Fruit fly (Drosophila melanogaster) whole organism, embryonic: ENCODE measurements around the gene Tfb5.

Experiments used
- Asciz ChIP-seq: fragments of 200-800 bp; sonication (Bioruptor generic); optimal IDR thresholded peaks from 2 replicates; lab custom pipeline; 2017; ENCODE audit warnings: missing biosample characterization, mild to moderate bottlenecking, missing genetic modification characterization, missing genetic modification reagents
- Atf3 ChIP-seq: fragments of 200-800 bp; sonication (Bioruptor generic); optimal IDR thresholded peaks from 3 replicates; lab custom pipeline; 2016; ENCODE audit warnings: missing biosample characterization, missing genetic modification characterization
- CG10431 ChIP-seq: fragments of 200-800 bp; sonication (Bioruptor generic); optimal IDR thresholded peaks from 3 replicates; lab custom pipeline; 2018; ENCODE audit warnings: missing biosample characterization, mild to moderate bottlenecking, missing genetic modification characterization
- CG10543 ChIP-seq: fragments of 200-800 bp; sonication (Bioruptor generic); optimal IDR thresholded peaks from 3 replicates; lab custom pipeline; 2017; ENCODE audit warnings: missing biosample characterization, mild to moderate bottlenecking, missing genetic modification characterization, moderate library complexity
- CG11723 ChIP-seq: fragments of 200-800 bp; sonication (Bioruptor generic); optimal IDR thresholded peaks from 2 replicates; lab custom pipeline; 2017; ENCODE audit warnings: missing biosample characterization, mild to moderate bottlenecking, missing genetic modification characterization
- CG13296 ChIP-seq: fragments of 200-800 bp; sonication (Bioruptor generic); optimal IDR thresholded peaks from 3 replicates; lab custom pipeline; 2018; ENCODE audit warnings: missing biosample characterization, mild to moderate bottlenecking, missing genetic modification characterization
- CG13894 ChIP-seq: fragments of 200-800 bp; sonication (Bioruptor generic); optimal IDR thresholded peaks from 3 replicates; lab custom pipeline; 2018; ENCODE audit warnings: missing biosample characterization, mild to moderate bottlenecking, missing genetic modification characterization, moderate library complexity
- CG14050 ChIP-seq: fragments of 200-800 bp; sonication (Bioruptor generic); IDR thresholded peaks from 3 replicates; pipeline ENCODE4 v1.3.6; 2022; ENCODE audit warnings: missing biosample characterization, missing genetic modification characterization
- CG1529 ChIP-seq: fragments of 200-800 bp; sonication (Bioruptor generic); optimal IDR thresholded peaks from 3 replicates; lab custom pipeline; 2018; ENCODE audit warnings: missing biosample characterization, missing genetic modification characterization
- CG15601 ChIP-seq: fragments of 200-800 bp; sonication (Bioruptor generic); optimal IDR thresholded peaks from 3 replicates; lab custom pipeline; 2019; ENCODE audit warnings: missing biosample characterization, mild to moderate bottlenecking, missing genetic modification characterization, moderate library complexity
- CG2678 ChIP-seq: fragments of 200-800 bp; sonication (Bioruptor generic); optimal IDR thresholded peaks from 3 replicates; lab custom pipeline; 2019; ENCODE audit warnings: missing biosample characterization, mild to moderate bottlenecking, missing genetic modification characterization, moderate library complexity
- CG3065 ChIP-seq: fragments of 200-800 bp; sonication (Bioruptor generic); optimal IDR thresholded peaks from 2 replicates; lab custom pipeline; 2016; ENCODE audit warnings: missing biosample characterization, missing genetic modification characterization
- CG32767 ChIP-seq: fragments of 200-800 bp; sonication (Bioruptor generic); IDR thresholded peaks from 2 replicates; pipeline ENCODE4 v1.3.6; 2022; ENCODE audit warnings: missing biosample characterization, missing genetic modification characterization
- CG4617 ChIP-seq: fragments of 200-800 bp; sonication (Bioruptor generic); optimal IDR thresholded peaks from 3 replicates; lab custom pipeline; 2016; ENCODE audit warnings: missing biosample characterization, missing genetic modification characterization, borderline replicate concordance
- CG4707 ChIP-seq: fragments of 200-800 bp; sonication (Bioruptor generic); optimal IDR thresholded peaks from 2 replicates; lab custom pipeline; 2018; ENCODE audit warnings: missing biosample characterization, mild to moderate bottlenecking, missing genetic modification characterization, moderate library complexity
- CG4820 ChIP-seq: fragments of 200-800 bp; sonication (Bioruptor generic); optimal IDR thresholded peaks from 3 replicates; lab custom pipeline; 2016; ENCODE audit warnings: missing biosample characterization, missing genetic modification characterization
- CG8281 ChIP-seq: fragments of 200-800 bp; sonication (Bioruptor generic); optimal IDR thresholded peaks from 2 replicates; lab custom pipeline; 2018; ENCODE audit warnings: missing biosample characterization, mild to moderate bottlenecking, missing genetic modification characterization, moderate library complexity
- CG8944 ChIP-seq: fragments of 200-800 bp; sonication (Bioruptor generic); optimal IDR thresholded peaks from 3 replicates; lab custom pipeline; 2016; ENCODE audit warnings: missing biosample characterization, missing genetic modification characterization
- Kr ChIP-seq: fragments of 200-800 bp; sonication (Bioruptor generic); optimal IDR thresholded peaks from 2 replicates; lab custom pipeline; 2017; ENCODE audit warnings: missing biosample characterization, mild to moderate bottlenecking, missing genetic modification characterization
- MTF-1 ChIP-seq: fragments of 200-800 bp; sonication (Bioruptor generic); optimal IDR thresholded peaks from 2 replicates; lab custom pipeline; 2018; ENCODE audit warnings: missing biosample characterization, mild to moderate bottlenecking, missing genetic modification characterization, borderline replicate concordance
- Nf-YC ChIP-seq: fragments of 200-800 bp; optimal IDR thresholded peaks from 3 replicates; lab custom pipeline; 2019; ENCODE audit warnings: missing biosample characterization, mild to moderate bottlenecking, missing genetic modification characterization, moderate library complexity
- Pdp1 ChIP-seq, 2 experiments: fragments of 200-800 bp; sonication (Bioruptor generic); optimal IDR thresholded peaks; 3 replicates each; lab custom pipeline; 2016; ENCODE audit warnings: missing biosample characterization in 2 of 2, missing genetic modification characterization in 2 of 2, mild to moderate bottlenecking in 1 of 2, moderate library complexity in 1 of 2
- Ravus ChIP-seq: fragments of 200-800 bp; sonication (Bioruptor generic); IDR thresholded peaks from 2 replicates; pipeline ENCODE4 v1.3.6; 2022; ENCODE audit warnings: missing biosample characterization, missing genetic modification characterization
- Rfx ChIP-seq: fragments of 200-800 bp; sonication (Bioruptor generic); IDR thresholded peaks from 2 replicates; pipeline ENCODE4 v1.3.6; 2022; ENCODE audit warnings: missing biosample characterization, missing genetic modification characterization
- Side ChIP-seq: fragments of 200-800 bp; sonication (Bioruptor generic); optimal IDR thresholded peaks from 2 replicates; lab custom pipeline; 2016; ENCODE audit warnings: missing biosample characterization, missing genetic modification characterization
- Sry-β ChIP-seq: fragments of 200-800 bp; sonication (Bioruptor generic); optimal IDR thresholded peaks from 2 replicates; lab custom pipeline; 2018; ENCODE audit warnings: missing biosample characterization, mild to moderate bottlenecking, missing genetic modification characterization, moderate library complexity
- Taf1 ChIP-seq: fragments of 200-800 bp; sonication (Bioruptor generic); IDR thresholded peaks from 2 replicates; pipeline ENCODE4 v1.3.6; 2022; ENCODE audit warnings: missing biosample characterization, missing genetic modification characterization
- Trl ChIP-seq, 3 experiments: fragments of >200 bp in 2 of 3; fragments of 200-800 bp in 1 of 3; sonication (Bioruptor generic) in 1 of 3; optimal IDR thresholded peaks; 2 replicates in 1 of 3; 3 replicates in 2 of 3; lab custom pipeline; 2016 to 2017; ENCODE audit warnings: missing biosample characterization in 1 of 3, missing genetic modification characterization in 1 of 3
- az2 ChIP-seq: fragments of 200-800 bp; sonication (Bioruptor generic); optimal IDR thresholded peaks from 3 replicates; lab custom pipeline; 2016; ENCODE audit warnings: missing biosample characterization, missing genetic modification characterization
- bab2 ChIP-seq: fragments of 200-800 bp; sonication (Bioruptor generic); optimal IDR thresholded peaks from 2 replicates; lab custom pipeline; 2016; ENCODE audit warnings: missing biosample characterization, missing genetic modification characterization
- bcd ChIP-seq: fragments of 200-800 bp; sonication (Bioruptor generic); optimal IDR thresholded peaks from 2 replicates; lab custom pipeline; 2017; ENCODE audit warnings: missing biosample characterization, mild to moderate bottlenecking, missing genetic modification characterization
- bigmax ChIP-seq: fragments of 200-800 bp; sonication (Bioruptor generic); optimal IDR thresholded peaks from 2 replicates; lab custom pipeline; 2018; ENCODE audit warnings: missing biosample characterization, mild to moderate bottlenecking, missing genetic modification characterization
- corto ChIP-seq: fragments of 200-800 bp; sonication (Bioruptor generic); optimal IDR thresholded peaks from 2 replicates; lab custom pipeline; 2016; ENCODE audit warnings: missing biosample characterization, mild to moderate bottlenecking, missing genetic modification characterization, moderate library complexity
- dimm ChIP-seq: fragments of 200-800 bp; sonication (Bioruptor generic); IDR thresholded peaks from 2 replicates; pipeline ENCODE4 v1.3.6; 2022; ENCODE audit warnings: missing biosample characterization, missing genetic modification characterization
- dpn ChIP-seq, 2 experiments: fragments of 200-800 bp; sonication (Bioruptor generic); optimal IDR thresholded peaks; 3 replicates each; lab custom pipeline; 2016; ENCODE audit warnings: missing biosample characterization in 2 of 2, missing genetic modification characterization in 2 of 2
- h ChIP-seq: fragments of >200 bp; optimal IDR thresholded peaks from 2 replicates; lab custom pipeline; 2017
- knrl ChIP-seq: fragments of 200-800 bp; sonication (Bioruptor generic); IDR thresholded peaks from 3 replicates; pipeline ENCODE4 v1.3.6; 2022; ENCODE audit warnings: missing biosample characterization, missing genetic modification characterization; ENCODE audit not compliant: partially characterized antibody
- lab ChIP-seq: fragments of 200-800 bp; sonication (Bioruptor generic); optimal IDR thresholded peaks from 3 replicates; lab custom pipeline; 2017; ENCODE audit warnings: missing biosample characterization, missing genetic modification characterization, mild to moderate bottlenecking, moderate library complexity, missing genetic modification reagents
- oc ChIP-seq: fragments of 200-800 bp; sonication (Bioruptor generic); optimal IDR thresholded peaks from 2 replicates; lab custom pipeline; 2018; ENCODE audit warnings: missing biosample characterization, mild to moderate bottlenecking, missing genetic modification characterization, moderate library complexity
- org-1 ChIP-seq: fragments of 200-800 bp; sonication (Bioruptor generic); optimal IDR thresholded peaks from 2 replicates; lab custom pipeline; 2017; ENCODE audit warnings: missing biosample characterization, missing genetic modification characterization
- otp ChIP-seq: fragments of 200-800 bp; sonication (Bioruptor generic); IDR thresholded peaks from 3 replicates; pipeline ENCODE4, ENCODE4 v1.3.6; 2022; ENCODE audit warnings: missing biosample characterization, missing genetic modification characterization
- p53 ChIP-seq: fragments of 200-800 bp; sonication (Bioruptor generic); optimal IDR thresholded peaks from 2 replicates; lab custom pipeline; 2016; ENCODE audit warnings: missing biosample characterization, missing genetic modification characterization
- scrt ChIP-seq: fragments of 200-800 bp; sonication (Bioruptor generic); optimal IDR thresholded peaks from 2 replicates; lab custom pipeline; 2018; ENCODE audit warnings: missing biosample characterization, mild to moderate bottlenecking, missing genetic modification characterization, moderate library complexity
- slou ChIP-seq: fragments of 200-800 bp; sonication (Bioruptor generic); optimal IDR thresholded peaks from 3 replicates; lab custom pipeline; 2016; ENCODE audit warnings: missing biosample characterization, missing genetic modification characterization
- so ChIP-seq: fragments of 200-800 bp; sonication (Bioruptor generic); IDR thresholded peaks from 3 replicates; pipeline ENCODE4 v1.3.6; 2022; ENCODE audit warnings: missing biosample characterization, missing genetic modification characterization
- sug ChIP-seq: fragments of 200-800 bp; optimal IDR thresholded peaks from 2 replicates; lab custom pipeline; 2019; ENCODE audit warnings: missing biosample characterization, mild to moderate bottlenecking, missing genetic modification characterization, moderate library complexity
- wdn ChIP-seq: fragments of 200-800 bp; sonication (Bioruptor generic); IDR thresholded peaks from 2 replicates; pipeline ENCODE4 v1.3.6; 2022; ENCODE audit warnings: missing biosample characterization, missing genetic modification characterization
- z ChIP-seq: fragments of 200-800 bp; sonication (Bioruptor generic); IDR thresholded peaks from 3 replicates; pipeline ENCODE4 v1.3.6; 2022; ENCODE audit warnings: missing biosample characterization, missing genetic modification characterization
- zen2 ChIP-seq: fragments of 200-800 bp; sonication (Bioruptor generic); IDR thresholded peaks from 3 replicates; pipeline ENCODE4 v1.3.6; 2022; ENCODE audit warnings: missing biosample characterization, missing genetic modification characterization; ENCODE audit not compliant: partially characterized antibody
- zfh2 ChIP-seq: fragments of 200-800 bp; sonication (Bioruptor generic); optimal IDR thresholded peaks from 2 replicates; lab custom pipeline; 2016; ENCODE audit warnings: missing biosample characterization, missing genetic modification characterization

Gene Tfb5

DNA sequence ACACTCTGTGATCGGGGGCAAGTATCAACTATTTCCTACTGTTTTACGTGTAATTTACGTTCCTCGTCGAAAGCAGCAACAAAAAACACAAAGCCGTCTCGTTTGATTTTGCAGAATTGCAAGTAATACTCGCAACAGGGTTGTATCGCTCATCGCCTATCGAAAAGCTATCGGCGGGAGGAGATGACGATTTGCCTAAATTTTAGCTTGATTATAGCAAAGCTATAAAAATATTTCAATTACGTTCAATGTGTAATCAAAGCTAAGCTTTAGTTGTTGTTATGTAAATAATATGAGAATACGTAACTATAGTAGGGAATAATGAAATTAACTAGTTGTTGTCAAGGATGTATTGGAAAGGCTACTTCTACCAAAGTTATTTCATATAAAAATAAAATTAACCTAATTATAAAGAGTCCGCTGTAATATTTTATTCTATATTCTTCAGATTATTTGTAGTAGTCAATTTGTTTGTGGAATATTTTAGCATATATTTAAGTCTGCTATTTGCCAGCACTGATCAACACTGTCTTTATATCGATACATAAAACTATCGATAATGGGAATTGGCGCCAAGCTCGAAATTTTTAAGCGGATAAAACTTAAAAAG lies 49.1 kb upstream of the Tfb5 start, which contains the start of gene Rpn11 (continued):
- TF ChIP-seq CG10543 (GFP tag; lab: Kevin White, UChicago) (peak; percentile 81), zen2 (GFP tag; lab: Robert Waterston, UW) (no peak), CG3065 (GFP tag; lab: Kevin White, UChicago) (no peak), dpn (GFP tag; optimal IDR thresholded peaks at IDR 0.05; lab: Kevin White, UChicago) (peak; percentile 51 to 75), CG4820 (GFP tag; lab: Kevin White, UChicago) (peak; percentile 52), h (lab: Kevin White, UChicago) (no peak), Trl (optimal IDR thresholded peaks at IDR 0.05; lab: Kevin White, UChicago) (no peak), Trl (GFP tag; optimal IDR thresholded peaks at IDR 0.05; lab: Kevin White, UChicago) (peak; percentile 54), Nf-YC (tag; lab: Kevin White, UChicago) (peak; percentile 75), otp (GFP tag; lab: Robert Waterston, UW) (no peak), bab2 (GFP tag; lab: Kevin White, UChicago) (peak; percentile 49), CG32767 (GFP tag; lab: Robert Waterston, UW) (no peak), CG10431 (GFP tag; lab: Kevin White, UChicago) (no peak), Ravus (no peak), Asciz (GFP tag; lab: Kevin White, UChicago) (peak; percentile 15), CG4617 (GFP tag; lab: Kevin White, UChicago) (peak; percentile 54), Atf3 (GFP tag; lab: Kevin White, UChicago) (no peak), az2 (GFP tag; lab: Kevin White, UChicago) (peak; percentile 67), CG1529 (GFP tag; lab: Kevin White, UChicago) (peak; percentile 22), CG14050 (no peak), Rfx (GFP tag; lab: Robert Waterston, UW) (peak; percentile 52; the same call in 1 of the 2 replicates), Sry-β (peak; percentile 97), bigmax (GFP tag; lab: Kevin White, UChicago) (no peak), org-1 (GFP tag; lab: Kevin White, UChicago) (no peak), CG8944 (GFP tag; lab: Kevin White, UChicago) (no peak), sug (tag; lab: Kevin White, UChicago) (peak; percentile 78), corto (GFP tag; lab: Kevin White, UChicago) (no peak), lab (GFP tag; lab: Kevin White, UChicago) (peak; percentile 62), CG4707 (GFP tag; lab: Kevin White, UChicago) (no peak), bcd (GFP tag; lab: Kevin White, UChicago) (peak; percentile 64), CG2678 (tag; lab: Kevin White, UChicago) (peak; percentile 75), Kr (GFP tag; lab: Kevin White, UChicago) (no peak), so (GFP tag; lab: Robert Waterston, UW) (no peak), Pdp1 (GFP tag; optimal IDR thresholded peaks at IDR 0.05; lab: Kevin White, UChicago) (peak; percentile 56 to 63), z (GFP tag; lab: Robert Waterston, UW) (no peak), oc (tag; lab: Kevin White, UChicago) (no peak), p53 (GFP tag; lab: Kevin White, UChicago) (no peak), Side (no peak), CG15601 (tag; lab: Kevin White, UChicago) (peak; percentile 56), CG13894 (peak; percentile 60), Taf1 (GFP tag; lab: Robert Waterston, UW) (no peak), CG11723 (peak; percentile 30), MTF-1 (no peak), scrt (GFP tag; lab: Kevin White, UChicago) (peak; percentile 15), slou (GFP tag; lab: Kevin White, UChicago) (peak; percentile 49), wdn (GFP tag; lab: Robert Waterston, UW) (no peak), zfh2 (peak; percentile 36), CG13296 (peak; percentile 68), dimm (no peak), CG8281 (no peak), knrl (GFP tag; lab: Robert Waterston, UW) (peak; percentile 39; the same call in 2 of the 3 replicates)
